Fruit fly (Drosophila melanogaster): ENCODE data around the gene CG33098.
A peak's percentile ranks its signal among the peaks of the same experiment; 100 is the strongest.

The CG33098 gene

dm6 chr3R:12395880-12396279, 8.9 kb downstream of the CG33098 start, which contains the start of the genes CG10096 and CG10097:
Gene CG10096 (minus strand): TSS chr3R:12395980.
Gene CG10097 (minus strand): TSS chr3R:12395980.
- no peak for TF ChIP-seq noc (tag; optimal IDR thresholded peaks at IDR 0.05)

dm6 chr3R:12398054-12398453, 11.1 kb downstream of the CG33098 start:
- TF ChIP-seq noc (tag; optimal IDR thresholded peaks at IDR 0.05): no peak

- TF ChIP-seq noc (tag; optimal IDR thresholded peaks at IDR 0.05): no peak
Observed at dm6 chr3R:12398620-12399247, 11.7 kb downstream of the CG33098 start, which contains the start of gene Cyp9f3. Gene Cyp9f3 (minus strand): TSS chr3R:12398929.

dm6 chr3R:12401672-12402296, 14.8 kb downstream of the CG33098 start, which contains the start of gene DNAlig3:
Gene DNAlig3 (minus strand): TSS chr3R:12401839.
- no peak for TF ChIP-seq noc (tag; optimal IDR thresholded peaks at IDR 0.05)

dm6 chr3R:12402935-12403334, 15.9 kb downstream of the CG33098 start:
- peak; percentile 97 for TF ChIP-seq noc (tag; optimal IDR thresholded peaks at IDR 0.05)

- TF ChIP-seq noc (tag; optimal IDR thresholded peaks at IDR 0.05): no peak
Observed at dm6 chr3R:12405134-12405533, 18.1 kb downstream of the CG33098 start.

dm6 chr3R:12405928-12406234, 18.9 kb downstream of the CG33098 start, which contains the start of gene Cyp9f2:
Gene Cyp9f2 (minus strand): TSS chr3R:12406028.
- no peak for TF ChIP-seq noc (tag; optimal IDR thresholded peaks at IDR 0.05)

dm6 chr3R:12406235-12407196, 19.5 kb downstream of the CG33098 start, which contains the start of gene CG5167:
Gene CG5167 (plus strand): TSS chr3R:12406532.
- peak; percentile 68 for TF ChIP-seq noc (tag; optimal IDR thresholded peaks at IDR 0.05)

- peak; percentile 37 for TF ChIP-seq noc (tag; optimal IDR thresholded peaks at IDR 0.05)
Observed at dm6 chr3R:12408160-12408559, 21.2 kb downstream of the CG33098 start, which contains the start of gene CG5196. Gene CG5196 (plus strand): TSS chr3R:12408316.

dm6 chr3R:12411449-12411848, 24.5 kb downstream of the CG33098 start:
- peak; percentile 63 for TF ChIP-seq noc (tag; optimal IDR thresholded peaks at IDR 0.05)

dm6 chr3R:12413274-12413958, 26.4 kb downstream of the CG33098 start, which contains the start of the genes Dip-C and pps:
Gene Dip-C (minus strand): TSS chr3R:12413759.
Gene pps (plus strand): TSS chr3R:12413828.
- TF ChIP-seq noc (tag; optimal IDR thresholded peaks at IDR 0.05): no peak

dm6 chr3R:12422379-12422975, 35.5 kb downstream of the CG33098 start, which contains the start of the genes Scgbeta and CG17202:
Gene Scgbeta (minus strand): TSS chr3R:12422429.
Gene CG17202 (plus strand): TSS chr3R:12422768.
- TF ChIP-seq noc (tag; optimal IDR thresholded peaks at IDR 0.05): no peak

dm6 chr3R:12423997-12424396, 37.0 kb downstream of the CG33098 start:
- no peak for TF ChIP-seq noc (tag; optimal IDR thresholded peaks at IDR 0.05)

dm6 chr3R:12425510-12426309, 38.7 kb downstream of the CG33098 start, which contains the start of gene Pp1-87B:
Gene Pp1-87B (minus strand): TSS chr3R:12425917.
- TF ChIP-seq noc (tag; optimal IDR thresholded peaks at IDR 0.05): no peak
